Worm (Caenorhabditis elegans) whole organism, L3 larva: ENCODE data around the gene lido-10.

Source experiments
- R02D3.7 ChIP-seq: fragments of 150-350 bp; optimal IDR thresholded peaks from 2 replicates; lab custom pipeline; 2014; ENCODE audit warnings: missing biosample characterization, missing genetic modification characterization
- ZK546.5 ChIP-seq: sonication (generic microtip); optimal IDR thresholded peaks from 2 replicates; lab custom pipeline; 2017; ENCODE audit warnings: missing biosample characterization, missing genetic modification characterization
- aly-2 ChIP-seq: fragments of 150-350 bp; optimal IDR thresholded peaks from 2 replicates; lab custom pipeline; 2014; ENCODE audit warnings: missing biosample characterization, missing genetic modification characterization
- ama-1 ChIP-seq: fragments of 150-350 bp; optimal IDR thresholded peaks from 2 replicates; lab custom pipeline; 2018
- ceh-16 ChIP-seq: sonication (generic microtip); optimal IDR thresholded peaks from 2 replicates; lab custom pipeline; 2017; ENCODE audit warnings: missing biosample characterization, missing genetic modification characterization
- ceh-28 ChIP-seq: fragments of 150-350 bp; optimal IDR thresholded peaks from 2 replicates; lab custom pipeline; 2014; ENCODE audit warnings: missing biosample characterization, missing genetic modification reagents, missing genetic modification characterization
- ceh-82 ChIP-seq: fragments of 150-350 bp; optimal IDR thresholded peaks from 2 replicates; lab custom pipeline; 2014; ENCODE audit warnings: missing biosample characterization, missing genetic modification characterization
- ceh-9 ChIP-seq: sonication (generic microtip); optimal IDR thresholded peaks from 2 replicates; lab custom pipeline; 2018; ENCODE audit warnings: missing biosample characterization, missing genetic modification characterization
- daf-12 ChIP-seq: fragments of 150-350 bp; optimal IDR thresholded peaks from 2 replicates; lab custom pipeline; 2014; ENCODE audit warnings: missing biosample characterization, missing genetic modification reagents, missing genetic modification characterization
- egl-27 ChIP-seq: sonication (generic microtip); optimal IDR thresholded peaks from 4 replicates; lab custom pipeline; 2017; ENCODE audit warnings: missing biosample characterization, missing genetic modification reagents, missing genetic modification characterization
- egl-5 ChIP-seq: fragments of 150-350 bp; optimal IDR thresholded peaks from 2 replicates; lab custom pipeline; 2017; ENCODE audit warnings: missing biosample characterization, missing genetic modification reagents, missing genetic modification characterization, inconsistent platforms
- elt-1 ChIP-seq: fragments of 150-350 bp; optimal IDR thresholded peaks from 2 replicates; lab custom pipeline; 2014; ENCODE audit warnings: missing biosample characterization, missing genetic modification characterization
- elt-2 ChIP-seq: sonication (generic microtip); optimal IDR thresholded peaks from 2 replicates; lab custom pipeline; 2016; ENCODE audit warnings: missing genetic modification reagents, mild to moderate bottlenecking, missing genetic modification characterization, missing compliant biosample characterization
- elt-3 ChIP-seq, 3 experiments: fragments of 150-350 bp in 1 of 3; sonication (generic microtip) in 2 of 3; optimal IDR thresholded peaks; 2 replicates in 2 of 3; 4 replicates in 1 of 3; lab custom pipeline; 2014 to 2017; ENCODE audit warnings: missing biosample characterization in 3 of 3, missing genetic modification characterization in 3 of 3
- eor-1 ChIP-seq, 2 experiments: fragments of 150-350 bp; optimal IDR thresholded peaks; 2 replicates each; lab custom pipeline; 2014 to 2018; ENCODE audit warnings: missing biosample characterization in 2 of 2, missing genetic modification characterization in 2 of 2
- fkh-10 ChIP-seq: sonication (generic microtip); optimal IDR thresholded peaks from 2 replicates; lab custom pipeline; 2017; ENCODE audit warnings: missing biosample characterization, missing genetic modification reagents, missing genetic modification characterization
- fkh-2 ChIP-seq: fragments of 150-350 bp; optimal IDR thresholded peaks from 2 replicates; lab custom pipeline; 2014; ENCODE audit warnings: missing biosample characterization, missing genetic modification reagents, missing genetic modification characterization
- fos-1 ChIP-seq: fragments of 150-350 bp; optimal IDR thresholded peaks from 2 replicates; lab custom pipeline; 2014; ENCODE audit warnings: missing biosample characterization, missing genetic modification characterization
- hmg-11 ChIP-seq: sonication (generic microtip); optimal IDR thresholded peaks from 2 replicates; lab custom pipeline; 2016; ENCODE audit warnings: missing genetic modification characterization, missing compliant biosample characterization
- jun-1 ChIP-seq: fragments of 150-350 bp; optimal IDR thresholded peaks from 2 replicates; lab custom pipeline; 2014; ENCODE audit warnings: missing biosample characterization, missing genetic modification reagents, missing genetic modification characterization
- lin-15B ChIP-seq: fragments of 150-350 bp; optimal IDR thresholded peaks from 2 replicates; lab custom pipeline; 2014; ENCODE audit warnings: missing biosample characterization, missing genetic modification characterization
- lin-39 ChIP-seq: fragments of 150-350 bp; optimal IDR thresholded peaks from 2 replicates; lab custom pipeline; 2018; ENCODE audit warnings: missing biosample characterization, missing genetic modification reagents, missing genetic modification characterization
- lsy-12 ChIP-seq: sonication (generic microtip); optimal IDR thresholded peaks from 2 replicates; lab custom pipeline; 2016; ENCODE audit warnings: mild to moderate bottlenecking, missing genetic modification characterization, missing compliant biosample characterization
- mdl-1 ChIP-seq: fragments of 150-350 bp; optimal IDR thresholded peaks from 2 replicates; lab custom pipeline; 2014; ENCODE audit warnings: missing biosample characterization, missing genetic modification characterization
- mml-1 ChIP-seq: fragments of 150-350 bp; sonication (generic microtip); optimal IDR thresholded peaks from 3 replicates; lab custom pipeline; 2014; ENCODE audit warnings: missing biosample characterization, missing genetic modification characterization
- nfya-1 ChIP-seq: sonication (generic microtip); optimal IDR thresholded peaks from 2 replicates; lab custom pipeline; 2017; ENCODE audit warnings: missing genetic modification characterization, mild to moderate bottlenecking, missing compliant biosample characterization, antibody characterized with exemption, moderate library complexity; ENCODE audit not compliant: insufficient read depth
- nhr-11 ChIP-seq: fragments of 150-350 bp; optimal IDR thresholded peaks from 2 replicates; lab custom pipeline; 2014; ENCODE audit warnings: missing biosample characterization, missing genetic modification characterization
- nhr-12 ChIP-seq: fragments of 150-350 bp; optimal IDR thresholded peaks from 2 replicates; lab custom pipeline; 2014; ENCODE audit warnings: missing biosample characterization, missing genetic modification characterization
- nhr-23 ChIP-seq: fragments of 150-350 bp; optimal IDR thresholded peaks from 2 replicates; lab custom pipeline; 2014; ENCODE audit warnings: missing biosample characterization, missing genetic modification reagents, missing genetic modification characterization
- nhr-237 ChIP-seq: fragments of 150-350 bp; optimal IDR thresholded peaks from 2 replicates; lab custom pipeline; 2014; ENCODE audit warnings: missing biosample characterization, missing genetic modification characterization
- nhr-25 ChIP-seq: sonication (generic microtip); optimal IDR thresholded peaks from 2 replicates; lab custom pipeline; 2017; ENCODE audit warnings: missing biosample characterization, missing genetic modification characterization
- nhr-28 ChIP-seq: fragments of 150-350 bp; optimal IDR thresholded peaks from 2 replicates; lab custom pipeline; 2014; ENCODE audit warnings: missing biosample characterization, missing genetic modification characterization
- nhr-43 ChIP-seq: sonication (generic microtip); optimal IDR thresholded peaks from 2 replicates; lab custom pipeline; 2016; ENCODE audit warnings: mild to moderate bottlenecking, missing genetic modification characterization, missing compliant biosample characterization; ENCODE audit not compliant: poor library complexity, severe bottlenecking
- nhr-67 ChIP-seq: fragments of 150-350 bp; optimal IDR thresholded peaks from 2 replicates; lab custom pipeline; 2014; ENCODE audit warnings: missing biosample characterization, missing genetic modification characterization
- nhr-76 ChIP-seq: fragments of 150-350 bp; sonication (generic microtip); optimal IDR thresholded peaks from 5 replicates; lab custom pipeline; 2014; ENCODE audit warnings: missing biosample characterization, missing genetic modification characterization
- nhr-77 ChIP-seq: fragments of 150-350 bp; optimal IDR thresholded peaks from 2 replicates; lab custom pipeline; 2014; ENCODE audit warnings: missing biosample characterization, missing genetic modification characterization
- pha-4 ChIP-seq: fragments of 150-350 bp; optimal IDR thresholded peaks from 2 replicates; lab custom pipeline; 2014; ENCODE audit warnings: missing biosample characterization, missing genetic modification reagents, missing genetic modification characterization
- pqm-1 ChIP-seq: fragments of 150-350 bp; optimal IDR thresholded peaks from 2 replicates; lab custom pipeline; 2017; ENCODE audit warnings: missing biosample characterization, missing genetic modification characterization, inconsistent platforms
- sea-2 ChIP-seq: fragments of 150-350 bp; sonication (generic microtip); optimal IDR thresholded peaks from 4 replicates; lab custom pipeline; 2014; ENCODE audit warnings: missing biosample characterization, missing genetic modification reagents, missing genetic modification characterization
- skn-1 ChIP-seq: fragments of 150-350 bp; optimal IDR thresholded peaks from 2 replicates; lab custom pipeline; 2014; ENCODE audit warnings: missing biosample characterization, missing genetic modification characterization
- snpc-4 ChIP-seq: fragments of 150-350 bp; optimal IDR thresholded peaks from 2 replicates; lab custom pipeline; 2014; ENCODE audit warnings: missing biosample characterization, missing genetic modification characterization
- tbx-2 ChIP-seq: sonication (generic microtip); optimal IDR thresholded peaks from 2 replicates; lab custom pipeline; 2016; ENCODE audit warnings: mild to moderate bottlenecking, missing genetic modification characterization, missing compliant biosample characterization
- unc-39 ChIP-seq: sonication (generic microtip); optimal IDR thresholded peaks from 4 replicates; lab custom pipeline; 2017; ENCODE audit warnings: missing biosample characterization, missing genetic modification characterization
- unc-62 ChIP-seq: fragments of 150-350 bp; sonication (generic microtip); optimal IDR thresholded peaks from 4 replicates; lab custom pipeline; 2014; ENCODE audit warnings: missing biosample characterization, missing genetic modification reagents, missing genetic modification characterization
- zag-1 ChIP-seq: fragments of 150-350 bp; optimal IDR thresholded peaks from 2 replicates; lab custom pipeline; 2014; ENCODE audit warnings: missing biosample characterization, missing genetic modification characterization
- ztf-11 ChIP-seq: fragments of 150-350 bp; optimal IDR thresholded peaks from 2 replicates; lab custom pipeline; 2014; ENCODE audit warnings: missing biosample characterization, missing genetic modification characterization
- ztf-4 ChIP-seq: fragments of 150-350 bp; optimal IDR thresholded peaks from 2 replicates; lab custom pipeline; 2014; ENCODE audit warnings: missing biosample characterization, missing genetic modification characterization

Gene lido-10

ce11 chrII:2973940-2974402 lies 28.3 kb upstream of the lido-10 start:
- TF ChIP-seq R02D3.7 (peak; percentile 78), ceh-9 (no peak), nhr-43 (tag; lab: Kevin White, UChicago) (peak; percentile 93), ceh-16 (tag; lab: Kevin White, UChicago) (no peak), unc-39 (tag; lab: Kevin White, UChicago) (no peak), elt-2 (tag; lab: Kevin White, UChicago) (peak; percentile 87), lin-15B (peak; percentile 63), nfya-1 (peak; percentile 95), sea-2 (GFP tag; lab: Kevin White, UChicago) (peak; percentile 7), egl-5 (peak; percentile 74), hmg-11 (tag; lab: Kevin White, UChicago) (peak; percentile 81), aly-2 (tag; lab: Kevin White, UChicago) (no peak), ceh-82 (peak; percentile 87), zag-1 (tag; lab: Kevin White, UChicago) (peak; percentile 80), eor-1 (tag; optimal IDR thresholded peaks at IDR 0.05; lab: Kevin White, UChicago) (peak in 1 of 2 experiments; percentile 83), unc-62 (GFP tag; lab: Kevin White, UChicago) (peak; percentile 78), egl-27 (tag; lab: Kevin White, UChicago) (peak; percentile 87), fos-1 (tag; lab: Kevin White, UChicago) (peak; percentile 70), nhr-11 (peak; percentile 81), ceh-28 (tag; lab: Kevin White, UChicago) (peak; percentile 90), snpc-4 (tag; lab: Kevin White, UChicago) (peak; percentile 47), fkh-10 (peak; percentile 69), elt-1 (tag; lab: Kevin White, UChicago) (peak; percentile 84), nhr-28 (no peak), lsy-12 (peak; percentile 95), pqm-1 (tag; lab: Kevin White, UChicago) (peak; percentile 84), ama-1 (lab: Kevin White, UChicago) (peak; percentile 82), nhr-237 (tag; lab: Kevin White, UChicago) (no peak), jun-1 (peak; percentile 98), nhr-77 (tag; lab: Kevin White, UChicago) (no peak), nhr-23 (tag; lab: Kevin White, UChicago) (peak; percentile 97), ztf-4 (no peak), nhr-67 (tag; lab: Kevin White, UChicago) (no peak), mml-1 (tag; lab: Kevin White, UChicago) (no peak), nhr-12 (tag; lab: Kevin White, UChicago) (no peak), tbx-2 (tag; lab: Kevin White, UChicago) (peak; percentile 82), nhr-25 (tag; lab: Kevin White, UChicago) (peak; percentile 97), ztf-11 (tag; lab: Kevin White, UChicago) (no peak), pha-4 (tag; lab: Kevin White, UChicago) (peak; percentile 97), lin-39 (tag; lab: Kevin White, UChicago) (peak; percentile 99), skn-1 (tag; lab: Kevin White, UChicago) (peak; percentile 59), mdl-1 (peak; percentile 98), ZK546.5 (tag; lab: Kevin White, UChicago) (no peak), fkh-2 (tag; lab: Kevin White, UChicago) (no peak), nhr-76 (tag; lab: Kevin White, UChicago) (no peak), daf-12 (tag; lab: Kevin White, UChicago) (peak; percentile 60), elt-3 (tag; optimal IDR thresholded peaks at IDR 0.05; lab: Kevin White, UChicago) (peak in 2 of 3 experiments; percentile 1 to 37)
- TF ChIP-seq, all 47 proteins: peak for 32
